Fruit fly (Drosophila melanogaster) whole organism, embryonic: ENCODE results near the gene CG15528.

ENCODE experiments used
- nmo ChIP-seq: fragments of 200-800 bp; sonication (Bioruptor generic); optimal IDR thresholded peaks from 2 replicates; lab custom pipeline; 2018; ENCODE audit warnings: missing biosample characterization, mild to moderate bottlenecking, missing genetic modification characterization, moderate library complexity
- repo ChIP-seq: fragments of 200-800 bp; sonication (Bioruptor generic); optimal IDR thresholded peaks from 2 replicates; lab custom pipeline; 2016; ENCODE audit warnings: missing biosample characterization, missing genetic modification characterization

DNA sequence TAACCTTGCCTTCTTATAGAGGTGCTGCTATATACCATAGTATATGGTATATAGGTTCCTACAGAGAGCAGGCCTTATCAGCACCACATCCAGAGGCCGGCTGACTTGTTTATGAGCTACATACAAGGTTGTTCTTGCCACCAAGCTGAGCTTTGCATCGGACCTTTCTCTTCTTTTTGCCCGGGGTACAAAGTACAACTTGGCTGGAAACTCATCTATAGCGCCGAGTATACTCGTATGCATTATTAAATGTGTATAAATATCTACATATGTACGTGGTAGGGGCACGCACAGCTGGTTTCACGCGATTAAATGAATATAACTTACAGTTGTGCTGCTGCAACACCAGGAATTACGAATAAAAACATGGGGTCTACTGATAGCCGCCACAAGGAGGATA, 38.0 kb downstream of the CG15528 start:
- TF ChIP-seq nmo (GFP tag; lab: Kevin White, UChicago) = no peak
- TF ChIP-seq repo = no peak
